Worm (Caenorhabditis elegans): ENCODE data around the gene T25B9.8.

- TF ChIP-seq him-1 (tag; optimal IDR thresholded peaks at IDR 0.05) (no peak), dao-5 (tag; optimal IDR thresholded peaks at IDR 0.05) (no peak), W03F9.2 (tag; optimal IDR thresholded peaks at IDR 0.05) (no peak)
Observed at ce11 chrIV:10750041-10750440, 18.0 kb downstream of the T25B9.8 start, which contains the start of gene T25B9.1.
